Fruit fly (Drosophila melanogaster): ENCODE data around the gene Tango6.
A peak's percentile ranks its signal among the peaks of the same experiment; 100 is the strongest.

The Tango6 gene

dm6 chr2L:18944175-18945012, 24.4 kb upstream of the Tango6 start (continued):
- TF ChIP-seq CG1233 (GFP tag; optimal IDR thresholded peaks at IDR 0.05) (no peak), CG1832 (GFP tag; optimal IDR thresholded peaks at IDR 0.05) (peak; percentile 98), CG7987 (GFP tag; optimal IDR thresholded peaks at IDR 0.05) (peak; percentile 27), CG6254 (GFP tag; optimal IDR thresholded peaks at IDR 0.05) (peak; percentile 97), NC2α (GFP tag; optimal IDR thresholded peaks at IDR 0.05) (no peak), Nf-YB (GFP tag; optimal IDR thresholded peaks at IDR 0.05) (peak; percentile 23), corto (GFP tag; optimal IDR thresholded peaks at IDR 0.05) (no peak), fd64A (GFP tag; optimal IDR thresholded peaks at IDR 0.05) (peak; percentile 43), CG9817 (tag; optimal IDR thresholded peaks at IDR 0.05) (no peak), CG15269 (tag; optimal IDR thresholded peaks at IDR 0.05) (no peak), sd (tag; optimal IDR thresholded peaks at IDR 0.05) (peak; percentile 54), dysf (GFP tag; IDR thresholded peaks at IDR 0.05) (no peak), CG15601 (tag; optimal IDR thresholded peaks at IDR 0.05) (peak; percentile 34), wdn (GFP tag; IDR thresholded peaks at IDR 0.05) (no peak), CG31365 (tag; optimal IDR thresholded peaks at IDR 0.05) (peak; percentile 33), CG9932 (GFP tag; IDR thresholded peaks at IDR 0.05) (no peak), CG14860 (GFP tag; IDR thresholded peaks at IDR 0.05; ENCODE audit: partially characterized antibody) (no peak), CG3065 (GFP tag; optimal IDR thresholded peaks at IDR 0.05) (no peak), CG13894 (tag; optimal IDR thresholded peaks at IDR 0.05) (peak; percentile 88), CG1603 (tag; optimal IDR thresholded peaks at IDR 0.05) (peak; percentile 28), dpn (GFP tag; optimal IDR thresholded peaks at IDR 0.05) (no peak), CG31441 (GFP tag; IDR thresholded peaks at IDR 0.05) (no peak), HmgD (GFP tag; optimal IDR thresholded peaks at IDR 0.05) (peak; percentile 77), HmgZ (tag; optimal IDR thresholded peaks at IDR 0.05) (no peak), CG15011 (GFP tag; optimal IDR thresholded peaks at IDR 0.05) (no peak), CG18619 (GFP tag; optimal IDR thresholded peaks at IDR 0.05) (no peak), CG15514 (GFP tag; optimal IDR thresholded peaks at IDR 0.05) (peak; percentile 92), CG7745 (tag; optimal IDR thresholded peaks at IDR 0.05) (peak; percentile 87), ftz-f1 (GFP tag; optimal IDR thresholded peaks at IDR 0.05) (peak; percentile 95), lab (GFP tag; optimal IDR thresholded peaks at IDR 0.05) (peak; percentile 60), NFAT (GFP tag; IDR thresholded peaks at IDR 0.05) (no peak), mam (GFP tag; optimal IDR thresholded peaks at IDR 0.05) (no peak), bigmax (GFP tag; optimal IDR thresholded peaks at IDR 0.05) (peak; percentile 42), CG10654 (GFP tag; optimal IDR thresholded peaks at IDR 0.05) (no peak), trem (tag; optimal IDR thresholded peaks at IDR 0.05) (no peak), Kr (GFP tag; optimal IDR thresholded peaks at IDR 0.05) (peak; percentile 91), CG4707 (GFP tag; optimal IDR thresholded peaks at IDR 0.05) (no peak), Eip74EF (GFP tag; optimal IDR thresholded peaks at IDR 0.05) (peak in 1 of 2 experiments; percentile 10), ash1 (GFP tag; optimal IDR thresholded peaks at IDR 0.05) (peak; percentile 43), Mad (GFP tag; optimal IDR thresholded peaks at IDR 0.05) (no peak), vnd (GFP tag; IDR thresholded peaks at IDR 0.05; ENCODE audit: partially characterized antibody) (no peak), YL-1 (GFP tag; optimal IDR thresholded peaks at IDR 0.05) (no peak), sob (GFP tag; IDR thresholded peaks at IDR 0.05) (no peak), odd (GFP tag; optimal IDR thresholded peaks at IDR 0.05) (peak; percentile 4), CG17568 (GFP tag; optimal IDR thresholded peaks at IDR 0.05) (peak; percentile 14), CG9215 (GFP tag; IDR thresholded peaks at IDR 0.05) (no peak), TFAM (GFP tag; optimal IDR thresholded peaks at IDR 0.05) (no peak), CG10979 (tag; optimal IDR thresholded peaks at IDR 0.05) (no peak)
